Worm (Caenorhabditis elegans) whole organism, young adult: ENCODE measurements around the gene F37C12.14.

Experiments
- B0019.2 ChIP-seq: fragments of 200-800 bp; sonication (Bioruptor generic); conservative IDR thresholded peaks from 2 replicates; pipeline ENCODE4 v1.3.6; 2022; ENCODE audit warnings: missing genetic modification reagents, missing genetic modification characterization, missing compliant biosample characterization
- B0035.1 ChIP-seq: sonication (generic microtip); optimal IDR thresholded peaks from 2 replicates; lab custom pipeline; 2016; ENCODE audit warnings: missing genetic modification characterization, mild to moderate bottlenecking, missing compliant biosample characterization, missing genotype, missing genetic modification reagents
- B0261.1 ChIP-seq: sonication (generic microtip); optimal IDR thresholded peaks from 2 replicates; lab custom pipeline; 2016; ENCODE audit warnings: mild to moderate bottlenecking, missing genetic modification characterization, moderate library complexity, missing compliant biosample characterization
- D2030.7 ChIP-seq: fragments of 200-800 bp; sonication (Bioruptor generic); IDR thresholded peaks from 2 replicates; pipeline ENCODE4 v1.3.6; 2022; ENCODE audit warnings: missing genetic modification reagents, missing genetic modification characterization, missing compliant biosample characterization
- F23B12.7 ChIP-seq: sonication (generic microtip); optimal IDR thresholded peaks from 2 replicates; lab custom pipeline; 2017; ENCODE audit warnings: missing genetic modification characterization, mild to moderate bottlenecking, missing compliant biosample characterization, antibody characterized with exemption, moderate library complexity; ENCODE audit not compliant: insufficient read depth
- F33H1.4 ChIP-seq: fragments of 200-800 bp; sonication (Bioruptor generic); IDR thresholded peaks from 2 replicates; pipeline ENCODE4 v1.3.6; 2022; ENCODE audit warnings: missing genetic modification reagents, missing genetic modification characterization, missing compliant biosample characterization
- F49E8.2 ChIP-seq: sonication (generic microtip); optimal IDR thresholded peaks from 3 replicates; lab custom pipeline; 2017; ENCODE audit warnings: missing genetic modification characterization, mild to moderate bottlenecking, missing compliant biosample characterization, antibody characterized with exemption, moderate library complexity; ENCODE audit not compliant: insufficient read depth
- F55B11.4 ChIP-seq: sonication (generic microtip); optimal IDR thresholded peaks from 2 replicates; lab custom pipeline; 2016; ENCODE audit warnings: missing compliant biosample characterization, missing genetic modification characterization, borderline replicate concordance; ENCODE audit not compliant: insufficient read depth
- T26A5.8 ChIP-seq: sonication (generic microtip); optimal IDR thresholded peaks from 2 replicates; lab custom pipeline; 2016; ENCODE audit warnings: missing genetic modification characterization, missing compliant biosample characterization
- Y53G8AR.9 ChIP-seq: fragments of 200-800 bp; sonication (Bioruptor generic); conservative IDR thresholded peaks from 2 replicates; pipeline ENCODE4 v1.3.6; 2022; ENCODE audit warnings: missing genetic modification reagents, missing genetic modification characterization, missing compliant biosample characterization
- Y56A3A.18 ChIP-seq: fragments of 200-800 bp; sonication (Bioruptor generic); IDR thresholded peaks from 2 replicates; pipeline ENCODE4 v1.3.6; 2022; ENCODE audit warnings: missing genetic modification reagents, missing genetic modification characterization, missing compliant biosample characterization
- ZK185.1 ChIP-seq: sonication (generic microtip); optimal IDR thresholded peaks from 2 replicates; lab custom pipeline; 2016; ENCODE audit warnings: mild to moderate bottlenecking, missing genetic modification characterization, missing compliant biosample characterization; ENCODE audit not compliant: poor library complexity, severe bottlenecking
- ama-1 ChIP-seq, 3 experiments: fragments of 150-350 bp in 1 of 3; sonication (generic microtip) in 2 of 3; optimal IDR thresholded peaks; 2 replicates each; lab custom pipeline; 2014 to 2018; ENCODE audit warnings: missing biosample characterization in 2 of 3, missing genetic modification characterization in 2 of 3, missing genetic modification reagents in 2 of 3
- aptf-2 ChIP-seq: fragments of 200-800 bp; sonication (Bioruptor generic); conservative IDR thresholded peaks from 2 replicates; pipeline ENCODE4 v1.3.6; 2022; ENCODE audit warnings: missing genetic modification reagents, missing genetic modification characterization, missing compliant biosample characterization
- athp-1 ChIP-seq: sonication (generic microtip); optimal IDR thresholded peaks from 2 replicates; lab custom pipeline; 2017; ENCODE audit warnings: mild to moderate bottlenecking, missing genetic modification characterization, missing compliant biosample characterization
- attf-3 ChIP-seq: fragments of 200-800 bp; sonication (Bioruptor generic); conservative IDR thresholded peaks from 2 replicates; pipeline ENCODE4 v1.3.6; 2022; ENCODE audit warnings: missing genetic modification reagents, missing genetic modification characterization, missing compliant biosample characterization
- bed-2 ChIP-seq: fragments of 200-800 bp; sonication (Bioruptor generic); IDR thresholded peaks from 2 replicates; pipeline ENCODE4 v1.3.6; 2022; ENCODE audit warnings: missing genetic modification reagents, missing genetic modification characterization, missing compliant biosample characterization
- ceh-100 ChIP-seq: fragments of 200-800 bp; sonication (Bioruptor generic); IDR thresholded peaks from 2 replicates; pipeline ENCODE4 v1.3.6; 2022; ENCODE audit warnings: missing genetic modification reagents, missing genetic modification characterization, missing compliant biosample characterization
- ceh-40 ChIP-seq: fragments of 200-800 bp; sonication (Bioruptor generic); IDR thresholded peaks from 2 replicates; pipeline ENCODE4 v1.3.6; 2022; ENCODE audit warnings: missing genetic modification characterization, missing compliant biosample characterization
- ceh-58 ChIP-seq: fragments of 200-800 bp; sonication (Bioruptor generic); IDR thresholded peaks from 2 replicates; pipeline ENCODE4 v1.3.6; 2022; ENCODE audit warnings: missing genetic modification characterization, missing compliant biosample characterization
- chd-7 ChIP-seq: sonication (generic microtip); optimal IDR thresholded peaks from 2 replicates; lab custom pipeline; 2016; ENCODE audit warnings: mild to moderate bottlenecking, missing genetic modification characterization, moderate library complexity, missing compliant biosample characterization
- dox-1 ChIP-seq: fragments of 200-800 bp; sonication (Bioruptor generic); IDR thresholded peaks from 2 replicates; pipeline ENCODE4 v1.3.6; 2022; ENCODE audit warnings: missing genetic modification reagents, missing genetic modification characterization, missing compliant biosample characterization
- dpff-1 ChIP-seq: sonication (generic microtip); optimal IDR thresholded peaks from 2 replicates; lab custom pipeline; 2017; ENCODE audit warnings: mild to moderate bottlenecking, missing genetic modification characterization, missing compliant biosample characterization
- hmg-1.2 ChIP-seq: fragments of 200-800 bp; sonication (Bioruptor generic); IDR thresholded peaks from 2 replicates; pipeline ENCODE4 v1.3.6; 2022; ENCODE audit warnings: missing genetic modification reagents, missing genetic modification characterization, missing compliant biosample characterization
- hsf-1 ChIP-seq: fragments of 200-800 bp; sonication (Bioruptor generic); IDR thresholded peaks from 2 replicates; pipeline ENCODE4 v1.3.6; 2022; ENCODE audit warnings: missing genetic modification reagents, missing genetic modification characterization, missing compliant biosample characterization
- lag-1 ChIP-seq: fragments of 200-800 bp; sonication (Bioruptor generic); IDR thresholded peaks from 2 replicates; pipeline ENCODE4 v1.3.6; 2022; ENCODE audit warnings: missing genetic modification reagents, missing genetic modification characterization, missing compliant biosample characterization
- let-526 ChIP-seq: fragments of 200-800 bp; sonication (Bioruptor generic); IDR thresholded peaks from 2 replicates; pipeline ENCODE4 v1.3.6; 2022; ENCODE audit warnings: missing genetic modification reagents, missing genetic modification characterization, missing compliant biosample characterization
- lin-40 ChIP-seq: sonication (generic microtip); optimal IDR thresholded peaks from 2 replicates; lab custom pipeline; 2016; ENCODE audit warnings: missing genetic modification characterization, mild to moderate bottlenecking, missing compliant biosample characterization, missing genotype, missing genetic modification reagents
- lir-1 ChIP-seq: fragments of 200-800 bp; sonication (Bioruptor generic); conservative IDR thresholded peaks from 2 replicates; pipeline ENCODE4 v1.3.6; 2022; ENCODE audit warnings: missing genetic modification reagents, missing genetic modification characterization, missing compliant biosample characterization
- madf-10 ChIP-seq: sonication (generic microtip); optimal IDR thresholded peaks from 2 replicates; lab custom pipeline; 2016; ENCODE audit warnings: mild to moderate bottlenecking, missing genetic modification characterization, missing compliant biosample characterization
- madf-3 ChIP-seq: fragments of 200-800 bp; sonication (Bioruptor generic); IDR thresholded peaks from 2 replicates; pipeline ENCODE4 v1.3.6; 2022; ENCODE audit warnings: missing genetic modification reagents, missing genetic modification characterization, missing compliant biosample characterization
- nfyb-1 ChIP-seq: fragments of 200-800 bp; sonication (Bioruptor generic); IDR thresholded peaks from 2 replicates; pipeline ENCODE4 v1.3.6; 2022; ENCODE audit warnings: missing genetic modification reagents, missing genetic modification characterization, missing compliant biosample characterization
- nhr-179 ChIP-seq: sonication (generic microtip); optimal IDR thresholded peaks from 2 replicates; lab custom pipeline; 2016; ENCODE audit warnings: mild to moderate bottlenecking, missing genetic modification characterization, missing compliant biosample characterization
- nhr-80 ChIP-seq: sonication (generic microtip); optimal IDR thresholded peaks from 2 replicates; lab custom pipeline; 2016; ENCODE audit warnings: missing genetic modification characterization, missing compliant biosample characterization
- nhr-90 ChIP-seq: sonication (generic microtip); optimal IDR thresholded peaks from 2 replicates; lab custom pipeline; 2016; ENCODE audit warnings: missing genotype, mild to moderate bottlenecking, missing genetic modification characterization, missing compliant biosample characterization
- pbrm-1 ChIP-seq: fragments of 200-800 bp; sonication (Bioruptor generic); IDR thresholded peaks from 2 replicates; pipeline ENCODE4 v1.3.6; 2022; ENCODE audit warnings: missing genetic modification reagents, missing genetic modification characterization, missing compliant biosample characterization
- rec-8 ChIP-seq, 2 experiments: sonication (generic microtip); optimal IDR thresholded peaks; 2 replicates each; lab custom pipeline; 2016; ENCODE audit warnings: mild to moderate bottlenecking in 2 of 2, missing genetic modification characterization in 2 of 2, missing genetic modification reagents in 2 of 2, missing genotype in 2 of 2, missing biosample characterization in 1 of 2, missing compliant biosample characterization in 1 of 2, moderate library complexity in 1 of 2
- repo-1 ChIP-seq: sonication (generic microtip); optimal IDR thresholded peaks from 2 replicates; lab custom pipeline; 2017; ENCODE audit warnings: mild to moderate bottlenecking, missing genetic modification characterization, missing compliant biosample characterization
- rpc-1 ChIP-seq, 2 experiments: fragments of 150-350 bp in 1 of 2; sonication (generic microtip) in 1 of 2; optimal IDR thresholded peaks; 2 replicates each; lab custom pipeline; 2014 to 2018; ENCODE audit warnings: missing biosample characterization in 1 of 2, missing genetic modification characterization in 1 of 2, missing genetic modification reagents in 1 of 2, missing genotype in 1 of 2
- snpc-4 ChIP-seq, 5 experiments: fragments of 150-350 bp in 1 of 5; sonication (generic microtip) in 4 of 5; optimal IDR thresholded peaks; 2 replicates each; lab custom pipeline; 2014 to 2018; ENCODE audit warnings: missing genetic modification characterization in 5 of 5, missing biosample characterization in 3 of 5, antibody characterized with exemption in 2 of 5, mild to moderate bottlenecking in 2 of 5, missing compliant biosample characterization in 2 of 5, missing genotype in 2 of 5, moderate library complexity in 2 of 5, missing genetic modification reagents in 1 of 5
- somi-1 ChIP-seq: fragments of 200-800 bp; sonication (Bioruptor generic); optimal IDR thresholded peaks from 2 replicates; lab custom pipeline; 2018; ENCODE audit warnings: mild to moderate bottlenecking, missing genetic modification characterization, missing compliant biosample characterization
- sptf-2 ChIP-seq: fragments of 200-800 bp; sonication (Bioruptor generic); optimal IDR thresholded peaks from 2 replicates; lab custom pipeline; 2018; ENCODE audit warnings: mild to moderate bottlenecking, missing genetic modification characterization, missing compliant biosample characterization
- tbp1 ChIP-seq: fragments of 200-800 bp; sonication (Bioruptor generic); optimal IDR thresholded peaks from 2 replicates; lab custom pipeline; 2018; ENCODE audit warnings: mild to moderate bottlenecking, missing genetic modification characterization, missing compliant biosample characterization
- xnd-1 ChIP-seq: sonication (generic microtip); optimal IDR thresholded peaks from 2 replicates; lab custom pipeline; 2016; ENCODE audit warnings: missing genotype, missing genetic modification reagents, missing genetic modification characterization, missing compliant biosample characterization
- ztf-28 ChIP-seq: fragments of 200-800 bp; sonication (Bioruptor generic); IDR thresholded peaks from 2 replicates; pipeline ENCODE4 v1.3.6; 2022; ENCODE audit warnings: missing genetic modification reagents, missing genetic modification characterization, missing compliant biosample characterization
- ztf-6 ChIP-seq: fragments of 200-800 bp; sonication (Bioruptor generic); IDR thresholded peaks from 2 replicates; pipeline ENCODE4 v1.3.6; 2022; ENCODE audit warnings: missing genetic modification reagents, missing genetic modification characterization, missing compliant biosample characterization

Gene F37C12.14

DNA sequence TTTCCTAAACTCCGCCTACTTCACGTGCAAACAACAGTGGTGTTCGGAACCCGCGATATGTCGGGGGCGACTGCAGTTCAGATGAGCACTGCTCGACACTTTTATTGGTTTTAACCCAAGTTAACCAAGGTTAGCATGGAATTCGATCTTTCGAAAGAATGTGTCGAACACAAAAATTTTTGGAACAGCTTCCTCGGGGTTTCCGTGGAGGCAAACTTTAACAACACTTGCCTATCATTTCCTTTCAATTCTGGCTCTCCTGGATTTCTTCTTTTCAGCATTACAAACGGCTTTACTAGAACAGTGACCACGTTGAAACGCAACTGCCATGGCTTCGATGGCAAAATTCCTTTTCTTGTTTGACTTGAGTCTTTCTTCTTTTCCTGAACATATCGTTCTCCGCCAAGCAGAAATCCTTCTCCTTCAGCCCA, 44.1 kb downstream of the F37C12.14 start (continued):
- TF ChIP-seq rec-8 (tag; optimal IDR thresholded peaks at IDR 0.05; lab: Kevin White, UChicago) (no peak), pbrm-1 (peak; percentile 98), snpc-4 (GFP tag; optimal IDR thresholded peaks at IDR 0.05; lab: Kevin White, UChicago) (peak; percentile 98), snpc-4 (tag; optimal IDR thresholded peaks at IDR 0.05; lab: Kevin White, UChicago) (peak; percentile 98 to 100 (median 99)), chd-7 (tag; lab: Kevin White, UChicago) (peak; percentile 40), attf-3 (peak; percentile 61; the same call in 1 of the 2 replicates), F55B11.4 (no peak), ztf-28 (GFP tag; lab: Robert Waterston, UW) (no peak), D2030.7 (GFP tag; lab: Robert Waterston, UW) (peak; percentile 97), ceh-58 (GFP tag; lab: Robert Waterston, UW) (no peak), athp-1 (peak; percentile 47), dox-1 (GFP tag; lab: Robert Waterston, UW) (peak; percentile 90), B0019.2 (GFP tag; lab: Robert Waterston, UW) (no peak), B0035.1 (tag; lab: Kevin White, UChicago) (no peak), ztf-6 (GFP tag; lab: Robert Waterston, UW) (no peak), B0261.1 (tag; lab: Kevin White, UChicago) (peak; percentile 3), bed-2 (GFP tag; lab: Robert Waterston, UW) (no peak), rpc-1 (optimal IDR thresholded peaks at IDR 0.05; lab: Kevin White, UChicago) (no peak), rpc-1 (tag; optimal IDR thresholded peaks at IDR 0.05; lab: Kevin White, UChicago) (peak; percentile 9), madf-10 (tag; lab: Kevin White, UChicago) (peak; percentile 67), F49E8.2 (tag; lab: Kevin White, UChicago) (peak; percentile 85), ama-1 (optimal IDR thresholded peaks at IDR 0.05; lab: Kevin White, UChicago) (peak; percentile 82), ama-1 (GFP tag; optimal IDR thresholded peaks at IDR 0.05; lab: Kevin White, UChicago) (no peak), aptf-2 (GFP tag; lab: Robert Waterston, UW) (peak; percentile 29; the same call in 1 of the 2 replicates), somi-1 (no peak), F33H1.4 (GFP tag; lab: Robert Waterston, UW) (peak; percentile 51; the same call in 1 of the 2 replicates), dpff-1 (tag; lab: Kevin White, UChicago) (peak; percentile 90), sptf-2 (GFP tag; lab: Kevin White, UChicago) (no peak), nhr-90 (tag; lab: Kevin White, UChicago) (no peak), ceh-100 (GFP tag; lab: Robert Waterston, UW) (peak; percentile 59), repo-1 (tag; lab: Kevin White, UChicago) (peak; percentile 89), ZK185.1 (tag; lab: Kevin White, UChicago) (no peak), let-526 (GFP tag; lab: Robert Waterston, UW) (no peak), ceh-40 (GFP tag; lab: Robert Waterston, UW) (no peak), Y53G8AR.9 (peak; percentile 73), nhr-179 (no peak), madf-3 (GFP tag; lab: Robert Waterston, UW) (no peak), lin-40 (tag; lab: Kevin White, UChicago) (peak; percentile 43), F23B12.7 (tag; lab: Kevin White, UChicago) (peak; percentile 75), lir-1 (GFP tag; lab: Robert Waterston, UW) (peak; percentile 49; the same call in 1 of the 2 replicates), T26A5.8 (peak; percentile 13), nhr-80 (tag; lab: Kevin White, UChicago) (peak; percentile 63), hmg-1.2 (GFP tag; lab: Robert Waterston, UW) (peak; percentile 93), lag-1 (GFP tag; lab: Robert Waterston, UW) (no peak), hsf-1 (GFP tag; lab: Robert Waterston, UW) (peak; percentile 75), tbp1 (peak; percentile 82), nfyb-1 (GFP tag; lab: Robert Waterston, UW) (peak; percentile 90), Y56A3A.18 (GFP tag; lab: Robert Waterston, UW) (peak; percentile 72; the same call in 1 of the 2 replicates), xnd-1 (tag; lab: Kevin White, UChicago) (peak; percentile 22)
